Worm (Caenorhabditis elegans) whole organism, L4 larva: ENCODE data around the gene C05D10.4.

Experiments used
- F26F4.8 ChIP-seq: fragments of 200-800 bp; sonication (Bioruptor generic); conservative IDR thresholded peaks from 2 replicates; pipeline ENCODE4 v1.3.6; 2022; ENCODE audit warnings: missing genetic modification characterization, missing compliant biosample characterization
- T26A8.4 ChIP-seq: fragments of 200-800 bp; sonication (Bioruptor generic); IDR thresholded peaks from 2 replicates; pipeline ENCODE4 v1.3.6; 2022; ENCODE audit warnings: missing genetic modification characterization, missing compliant biosample characterization
- Y5F2A.4 ChIP-seq: fragments of 200-800 bp; sonication (Bioruptor generic); optimal IDR thresholded peaks from 2 replicates; lab custom pipeline; 2018; ENCODE audit warnings: mild to moderate bottlenecking, missing genetic modification characterization, missing compliant biosample characterization
- ZK337.2 ChIP-seq: fragments of 200-800 bp; sonication (Bioruptor generic); IDR thresholded peaks from 2 replicates; pipeline ENCODE4 v1.3.6; 2022; ENCODE audit warnings: missing genetic modification reagents, missing genetic modification characterization, missing compliant biosample characterization
- aha-1 ChIP-seq: fragments of 150-350 bp; peaks from one replicate; lab custom pipeline; 2014; ENCODE audit warnings: missing biosample characterization, missing genetic modification characterization
- ceh-82 ChIP-seq: sonication (generic microtip); optimal IDR thresholded peaks from 2 replicates; lab custom pipeline; 2017; ENCODE audit warnings: missing biosample characterization, missing genetic modification characterization
- ces-1 ChIP-seq: fragments of 150-350 bp; sonication (generic microtip); optimal IDR thresholded peaks from 4 replicates; lab custom pipeline; 2014; ENCODE audit warnings: missing biosample characterization, missing genetic modification reagents, missing genetic modification characterization
- cey-2 ChIP-seq: sonication (generic microtip); optimal IDR thresholded peaks from 3 replicates; lab custom pipeline; 2017; ENCODE audit warnings: missing genetic modification characterization, mild to moderate bottlenecking, missing compliant biosample characterization, antibody characterized with exemption, borderline replicate concordance; ENCODE audit not compliant: insufficient read depth
- daf-16 ChIP-seq, 3 experiments: sonication (generic microtip); optimal IDR thresholded peaks; 2 replicates each; lab custom pipeline; 2016 to 2017; ENCODE audit warnings: missing genetic modification characterization in 3 of 3, missing genetic modification reagents in 3 of 3, mild to moderate bottlenecking in 2 of 3, missing compliant biosample characterization in 2 of 3, missing biosample characterization in 1 of 3, moderate library complexity in 1 of 3
- dmd-6 ChIP-seq: fragments of 200-800 bp; sonication (Bioruptor generic); IDR thresholded peaks from 2 replicates; pipeline ENCODE4 v1.3.6; 2022; ENCODE audit warnings: missing genetic modification reagents, missing genetic modification characterization, missing compliant biosample characterization
- dmd-9 ChIP-seq: fragments of 200-800 bp; sonication (Bioruptor generic); IDR thresholded peaks from 2 replicates; pipeline ENCODE4 v1.3.6; 2022; ENCODE audit warnings: missing genetic modification reagents, missing genetic modification characterization, missing compliant biosample characterization
- dve-1 ChIP-seq: sonication (generic microtip); optimal IDR thresholded peaks from 2 replicates; lab custom pipeline; 2017; ENCODE audit warnings: antibody characterized with exemption, mild to moderate bottlenecking, missing genetic modification characterization, missing compliant biosample characterization; ENCODE audit not compliant: insufficient read depth
- egl-27 ChIP-seq: sonication (generic microtip); optimal IDR thresholded peaks from 3 replicates; lab custom pipeline; 2017; ENCODE audit warnings: missing biosample characterization, missing genetic modification reagents, missing genetic modification characterization
- hlh-11 ChIP-seq: fragments of 200-800 bp; sonication (Bioruptor generic); optimal IDR thresholded peaks from 2 replicates; lab custom pipeline; 2018; ENCODE audit warnings: mild to moderate bottlenecking, missing genetic modification characterization, missing compliant biosample characterization
- hlh-30 ChIP-seq: sonication (generic microtip); optimal IDR thresholded peaks from 2 replicates; lab custom pipeline; 2017; ENCODE audit warnings: antibody characterized with exemption, mild to moderate bottlenecking, missing genetic modification characterization, missing compliant biosample characterization; ENCODE audit not compliant: insufficient read depth
- hmg-1.1 ChIP-seq: fragments of 200-800 bp; sonication (Bioruptor generic); IDR thresholded peaks from 2 replicates; pipeline ENCODE4 v1.3.6; 2022; ENCODE audit warnings: missing genetic modification reagents, missing genetic modification characterization, missing compliant biosample characterization
- jun-1 ChIP-seq: fragments of 150-350 bp; optimal IDR thresholded peaks from 2 replicates; lab custom pipeline; 2014; ENCODE audit warnings: missing biosample characterization, missing genetic modification reagents, missing genetic modification characterization
- lin-1 ChIP-seq: fragments of 200-800 bp; sonication (Bioruptor generic); IDR thresholded peaks from 2 replicates; pipeline ENCODE4 v1.3.6; 2022; ENCODE audit warnings: missing genetic modification reagents, missing genetic modification characterization, missing compliant biosample characterization
- lin-15B ChIP-seq: fragments of 150-350 bp; sonication (generic microtip); optimal IDR thresholded peaks from 3 replicates; lab custom pipeline; 2014; ENCODE audit warnings: missing biosample characterization, missing genetic modification characterization
- lsy-2 ChIP-seq, 2 experiments: fragments of 150-350 bp in 1 of 2; sonication (generic microtip) in 1 of 2; optimal IDR thresholded peaks; 2 replicates each; lab custom pipeline; 2014 to 2017; ENCODE audit warnings: missing biosample characterization in 2 of 2, missing genetic modification characterization in 2 of 2
- mdl-1 ChIP-seq, 2 experiments: fragments of 150-350 bp in 1 of 2; sonication (generic microtip) in 1 of 2; optimal IDR thresholded peaks; 2 replicates each; lab custom pipeline; 2014 to 2017; ENCODE audit warnings: missing biosample characterization in 2 of 2, missing genetic modification characterization in 2 of 2
- mdt-29 ChIP-seq: fragments of 200-800 bp; sonication (Bioruptor generic); IDR thresholded peaks from 2 replicates; pipeline ENCODE4 v1.3.6; 2022; ENCODE audit warnings: missing genetic modification reagents, missing genetic modification characterization, missing compliant biosample characterization
- mxl-3 ChIP-seq: fragments of 200-800 bp; sonication (Bioruptor generic); optimal IDR thresholded peaks from 2 replicates; lab custom pipeline; 2018; ENCODE audit warnings: mild to moderate bottlenecking, missing genetic modification characterization, missing compliant biosample characterization
- nhr-11 ChIP-seq: fragments of 150-350 bp; optimal IDR thresholded peaks from 2 replicates; lab custom pipeline; 2014; ENCODE audit warnings: missing biosample characterization, missing genetic modification characterization
- nhr-28 ChIP-seq: fragments of 150-350 bp; optimal IDR thresholded peaks from 2 replicates; lab custom pipeline; 2014; ENCODE audit warnings: missing biosample characterization, missing genetic modification characterization
- nhr-41 ChIP-seq: fragments of 200-800 bp; sonication (Bioruptor generic); IDR thresholded peaks from 2 replicates; pipeline ENCODE4 v1.3.6; 2022; ENCODE audit warnings: missing genetic modification reagents, missing genetic modification characterization, missing compliant biosample characterization
- nhr-48 ChIP-seq: sonication (generic microtip); optimal IDR thresholded peaks from 2 replicates; lab custom pipeline; 2016; ENCODE audit warnings: mild to moderate bottlenecking, missing genetic modification characterization, missing compliant biosample characterization
- pha-4 ChIP-seq, 2 experiments: fragments of 150-350 bp in 1 of 2; fragments of 200-800 bp in 1 of 2; sonication (Bioruptor generic) in 1 of 2; IDR thresholded peaks in 1 of 2; optimal IDR thresholded peaks in 1 of 2; 2 replicates each; pipeline versions ENCODE4 v1.3.6 to Lab custom; 2014 to 2022; ENCODE audit warnings: missing genetic modification characterization in 2 of 2, missing genetic modification reagents in 2 of 2, missing biosample characterization in 1 of 2, missing compliant biosample characterization in 1 of 2
- rbr-2 ChIP-seq: sonication (generic microtip); optimal IDR thresholded peaks from 2 replicates; lab custom pipeline; 2016; ENCODE audit warnings: missing genotype, missing genetic modification characterization, missing compliant biosample characterization
- saeg-2 ChIP-seq: fragments of 200-800 bp; sonication (Bioruptor generic); IDR thresholded peaks from 2 replicates; pipeline ENCODE4 v1.3.6; 2022; ENCODE audit warnings: missing genetic modification reagents, missing genetic modification characterization, missing compliant biosample characterization
- sdz-12 ChIP-seq: fragments of 200-800 bp; sonication (Bioruptor generic); optimal IDR thresholded peaks from 2 replicates; lab custom pipeline; 2018; ENCODE audit warnings: mild to moderate bottlenecking, missing genetic modification characterization, missing compliant biosample characterization
- skn-1 ChIP-seq: fragments of 150-350 bp; optimal IDR thresholded peaks from 2 replicates; lab custom pipeline; 2014; ENCODE audit warnings: missing biosample characterization, missing genetic modification characterization
- spr-1 ChIP-seq: sonication (generic microtip); optimal IDR thresholded peaks from 2 replicates; lab custom pipeline; 2016; ENCODE audit warnings: mild to moderate bottlenecking, missing genetic modification characterization, missing compliant biosample characterization
- tag-97 ChIP-seq: fragments of 200-800 bp; sonication (Bioruptor generic); IDR thresholded peaks from 2 replicates; pipeline ENCODE4 v1.3.6; 2022; ENCODE audit warnings: missing genetic modification characterization, missing compliant biosample characterization
- unc-39 ChIP-seq: sonication (generic microtip); optimal IDR thresholded peaks from 2 replicates; lab custom pipeline; 2017; ENCODE audit warnings: missing biosample characterization, missing genetic modification characterization
- unc-62 ChIP-seq, 3 experiments: fragments of 150-350 bp in 1 of 3; sonication (generic microtip); optimal IDR thresholded peaks in 2 of 3; peaks in 1 of 3; 1 replicate in 1 of 3; 2 replicates in 2 of 3; lab custom pipeline; 2014 to 2017; ENCODE audit warnings: missing biosample characterization in 3 of 3, missing genetic modification characterization in 3 of 3, missing genetic modification reagents in 3 of 3, missing genotype in 1 of 3
- zag-1 ChIP-seq: fragments of 150-350 bp; optimal IDR thresholded peaks from 2 replicates; lab custom pipeline; 2014; ENCODE audit warnings: missing biosample characterization, missing genetic modification characterization
- ztf-7 ChIP-seq: fragments of 150-350 bp; optimal IDR thresholded peaks from 2 replicates; lab custom pipeline; 2014; ENCODE audit warnings: missing biosample characterization, missing genetic modification characterization

C05D10.4 gene

DNA sequence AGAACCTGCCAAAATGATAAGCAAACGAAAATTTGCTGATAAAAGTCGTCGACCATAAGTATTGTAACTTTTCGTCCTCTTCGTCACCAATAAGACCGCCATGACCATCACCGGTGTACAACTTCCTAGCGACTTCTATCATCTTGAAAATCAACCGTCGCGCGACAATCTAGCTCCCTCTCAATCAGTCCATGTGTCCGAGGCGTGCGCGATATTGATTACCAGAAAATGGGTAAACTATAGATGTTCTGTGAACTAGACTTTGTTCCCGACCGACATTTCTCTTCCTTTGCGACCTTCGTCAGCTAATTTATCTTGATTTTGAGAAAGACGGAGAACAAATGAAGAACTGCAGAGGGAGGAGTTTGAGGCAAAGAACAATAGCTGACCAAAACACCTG, 42.6 kb upstream of the C05D10.4 start:
- TF ChIP-seq zag-1 (tag; lab: Kevin White, UChicago) (no peak), spr-1 (tag; lab: Kevin White, UChicago) (no peak), ztf-7 (tag; lab: Kevin White, UChicago) (no peak), aha-1 (tag; lab: Kevin White, UChicago) (peak; percentile 84), dmd-9 (GFP tag; lab: Robert Waterston, UW) (no peak), nhr-48 (tag; lab: Kevin White, UChicago) (peak; percentile 23), ces-1 (GFP tag; lab: Kevin White, UChicago) (no peak), hmg-1.1 (GFP tag; lab: Robert Waterston, UW) (no peak), lin-15B (no peak), daf-16 (GFP tag; optimal IDR thresholded peaks at IDR 0.05; lab: Kevin White, UChicago) (no peak), daf-16 (tag; optimal IDR thresholded peaks at IDR 0.05; lab: Kevin White, UChicago) (no peak), unc-39 (tag; lab: Kevin White, UChicago) (no peak), sdz-12 (GFP tag; lab: Kevin White, UChicago) (no peak), hlh-30 (tag; lab: Kevin White, UChicago) (no peak), egl-27 (tag; lab: Kevin White, UChicago) (no peak), F26F4.8 (no peak), jun-1 (no peak), tag-97 (no peak), skn-1 (tag; lab: Kevin White, UChicago) (no peak), Y5F2A.4 (no peak), dve-1 (tag; lab: Kevin White, UChicago) (peak; percentile 28), T26A8.4 (GFP tag; lab: Robert Waterston, UW) (no peak), dmd-6 (GFP tag; lab: Robert Waterston, UW) (peak; percentile 48; the same call in 1 of the 2 replicates), nhr-41 (GFP tag; lab: Robert Waterston, UW) (no peak), rbr-2 (tag; lab: Kevin White, UChicago) (no peak), hlh-11 (tag; lab: Kevin White, UChicago) (peak; percentile 54), ceh-82 (tag; lab: Kevin White, UChicago) (no peak), nhr-28 (tag; lab: Kevin White, UChicago) (peak; percentile 1), pha-4 (GFP tag; IDR thresholded peaks at IDR 0.05; lab: Robert Waterston, UW) (no peak), pha-4 (tag; optimal IDR thresholded peaks at IDR 0.05; lab: Kevin White, UChicago) (no peak), mdt-29 (GFP tag; lab: Robert Waterston, UW) (no peak), lsy-2 (tag; optimal IDR thresholded peaks at IDR 0.05; lab: Kevin White, UChicago) (peak in 1 of 2 experiments; percentile 40), lin-1 (GFP tag; lab: Robert Waterston, UW) (no peak), mxl-3 (GFP tag; lab: Kevin White, UChicago) (peak; percentile 60), mdl-1 (tag; optimal IDR thresholded peaks at IDR 0.05; lab: Kevin White, UChicago) (no peak)

DNA sequence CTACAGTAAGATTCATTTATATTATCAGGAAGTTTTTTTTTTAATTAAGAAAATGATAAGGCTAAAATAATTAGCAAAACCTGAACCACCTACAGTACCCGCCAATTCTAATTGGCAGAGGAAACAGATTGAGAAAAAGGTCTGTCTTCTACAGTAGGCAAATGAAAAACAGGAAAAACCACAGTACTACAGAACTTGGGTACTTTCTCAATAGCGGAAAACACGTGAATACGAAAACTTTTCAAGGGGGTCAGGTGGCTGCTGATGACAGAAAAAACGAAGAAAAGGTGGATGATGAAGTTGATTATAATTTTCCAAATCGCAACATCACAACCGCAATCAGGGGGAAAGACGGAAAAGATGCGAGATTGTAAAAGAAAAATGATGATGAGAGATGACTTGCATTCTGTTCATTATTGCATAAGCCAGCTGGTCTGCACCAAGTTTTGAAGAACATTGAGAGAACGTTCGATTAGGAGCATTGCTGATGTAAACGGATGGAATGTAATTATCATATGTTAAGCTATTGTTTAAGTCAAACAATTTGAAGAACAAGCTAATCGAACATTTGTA, 41.8 kb upstream of the C05D10.4 start:
- TF ChIP-seq saeg-2 (GFP tag; lab: Robert Waterston, UW) (no peak), hlh-30 (tag; lab: Kevin White, UChicago) (peak; percentile 80), unc-62 (GFP tag; optimal IDR thresholded peaks at IDR 0.05 in 1 of 2; lab: Kevin White, UChicago) (peak in 1 of 2 experiments; percentile 78), unc-62 (tag; optimal IDR thresholded peaks at IDR 0.05; lab: Kevin White, UChicago) (no peak), hlh-11 (tag; lab: Kevin White, UChicago) (peak; percentile 22), mdl-1 (tag; optimal IDR thresholded peaks at IDR 0.05; lab: Kevin White, UChicago) (peak in 1 of 2 experiments; percentile 73), dmd-9 (GFP tag; lab: Robert Waterston, UW) (no peak), spr-1 (tag; lab: Kevin White, UChicago) (no peak), nhr-11 (tag; lab: Kevin White, UChicago) (peak; percentile 81), hmg-1.1 (GFP tag; lab: Robert Waterston, UW) (no peak), lsy-2 (tag; optimal IDR thresholded peaks at IDR 0.05; lab: Kevin White, UChicago) (peak in 1 of 2 experiments; percentile 26), nhr-28 (tag; lab: Kevin White, UChicago) (peak; percentile 56), nhr-48 (tag; lab: Kevin White, UChicago) (peak; percentile 60), cey-2 (peak; percentile 60), ZK337.2 (GFP tag; lab: Robert Waterston, UW) (no peak)
